Fruit fly (Drosophila melanogaster) Kc167 (cell line): ENCODE measurements around the gene CG46318.

Experiments
- Myc ChIP-seq: fragments of >200 bp; optimal IDR thresholded peaks from 2 replicates; lab custom pipeline; 2017; ENCODE audit warnings: missing external identifiers
- Sin3A ChIP-seq: fragments of >200 bp; optimal IDR thresholded peaks from 2 replicates; lab custom pipeline; 2018; ENCODE audit warnings: missing external identifiers
- h ChIP-seq: fragments of >200 bp; optimal IDR thresholded peaks from 3 replicates; lab custom pipeline; 2018; ENCODE audit warnings: missing external identifiers
- insv ChIP-seq: fragments of >200 bp; optimal IDR thresholded peaks from 3 replicates; lab custom pipeline; 2018; ENCODE audit warnings: missing external identifiers
- psq ChIP-seq: fragments of >200 bp; optimal IDR thresholded peaks from 2 replicates; lab custom pipeline; 2017; ENCODE audit warnings: missing external identifiers
- ttk ChIP-seq: sonication (Bioruptor generic); optimal IDR thresholded peaks from 2 replicates; lab custom pipeline; 2017; ENCODE audit warnings: missing external identifiers

The CG46318 gene

DNA sequence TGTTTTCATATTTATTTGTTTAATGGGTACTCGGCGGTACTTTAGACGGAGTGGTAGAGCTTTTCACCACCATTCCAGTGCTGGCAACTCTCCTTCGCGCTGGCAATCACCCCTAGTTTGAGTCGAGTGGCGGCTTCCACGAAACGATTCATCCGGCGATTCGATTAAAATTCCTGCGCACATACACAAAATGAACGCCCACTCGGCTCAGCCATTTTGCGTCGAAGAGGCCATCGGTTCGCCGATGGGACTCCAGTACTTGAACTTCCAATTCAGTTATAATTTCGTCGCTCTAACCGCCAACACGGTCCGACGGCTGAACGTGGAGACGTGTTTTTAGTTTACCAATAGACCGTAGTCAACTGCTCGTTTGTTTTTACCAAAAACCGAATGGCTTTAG, at the start of gene CG46318, which contains the start of gene ChT:
TSS of gene CG46318 (plus strand) at position 273 of the 400 bp plus-strand sequence.
TSS of gene ChT (plus strand) at position 273 of the 400 bp plus-strand sequence.
- TF ChIP-seq Sin3A (lab: Kevin White, UChicago): no peak
- TF ChIP-seq Myc (lab: Kevin White, UChicago): no peak
- no peak for TF ChIP-seq insv (lab: Kevin White, UChicago)
- TF ChIP-seq ttk: no peak
- TF ChIP-seq h (lab: Kevin White, UChicago): no peak
- no peak for TF ChIP-seq psq (lab: Kevin White, UChicago)

DNA sequence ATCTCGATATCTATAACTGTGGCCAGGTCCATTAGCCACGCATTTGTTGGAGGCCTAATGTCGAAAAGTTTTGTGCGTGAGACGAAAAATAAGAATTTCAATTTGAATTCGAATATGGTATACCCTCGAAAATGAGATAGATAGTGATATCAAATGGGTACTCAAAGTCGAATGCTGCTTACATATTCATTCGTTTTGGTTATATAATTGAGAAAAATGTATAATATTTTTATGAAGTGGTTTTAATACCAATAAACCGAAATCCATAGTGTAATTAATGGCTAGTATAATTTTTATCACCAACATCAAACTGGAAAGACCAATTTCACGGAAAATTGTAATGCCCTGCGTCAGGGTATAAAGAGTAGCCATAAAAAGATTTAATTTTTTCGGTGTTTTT, 47.3 kb upstream of the CG46318 start:
- TF ChIP-seq Sin3A (lab: Kevin White, UChicago): no peak
- no peak for TF ChIP-seq Myc (lab: Kevin White, UChicago)

DNA sequence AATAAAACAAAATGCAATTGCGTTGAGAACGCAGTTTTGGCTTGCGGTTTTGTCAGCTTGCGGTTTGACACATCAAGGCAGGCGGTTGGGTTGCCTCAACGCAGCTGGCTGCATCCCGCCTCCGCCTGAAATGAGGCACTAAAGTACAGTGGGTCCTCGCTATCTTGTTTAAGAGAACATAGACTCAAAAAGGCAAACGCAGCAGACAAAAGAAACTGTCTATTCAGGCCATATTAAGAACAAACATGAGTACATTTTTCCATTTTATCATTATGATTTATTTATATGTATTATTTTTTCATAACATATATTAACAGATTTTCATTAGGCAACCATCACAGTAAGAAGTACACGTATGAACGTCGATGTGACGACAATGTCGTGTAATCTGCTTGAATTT, 40.7 kb upstream of the CG46318 start:
- no peak for TF ChIP-seq h (lab: Kevin White, UChicago)
- no peak for TF ChIP-seq psq (lab: Kevin White, UChicago)
- no peak for TF ChIP-seq Myc (lab: Kevin White, UChicago)
- no peak for TF ChIP-seq Sin3A (lab: Kevin White, UChicago)
- no peak for TF ChIP-seq ttk
- TF ChIP-seq insv (lab: Kevin White, UChicago): no peak

DNA sequence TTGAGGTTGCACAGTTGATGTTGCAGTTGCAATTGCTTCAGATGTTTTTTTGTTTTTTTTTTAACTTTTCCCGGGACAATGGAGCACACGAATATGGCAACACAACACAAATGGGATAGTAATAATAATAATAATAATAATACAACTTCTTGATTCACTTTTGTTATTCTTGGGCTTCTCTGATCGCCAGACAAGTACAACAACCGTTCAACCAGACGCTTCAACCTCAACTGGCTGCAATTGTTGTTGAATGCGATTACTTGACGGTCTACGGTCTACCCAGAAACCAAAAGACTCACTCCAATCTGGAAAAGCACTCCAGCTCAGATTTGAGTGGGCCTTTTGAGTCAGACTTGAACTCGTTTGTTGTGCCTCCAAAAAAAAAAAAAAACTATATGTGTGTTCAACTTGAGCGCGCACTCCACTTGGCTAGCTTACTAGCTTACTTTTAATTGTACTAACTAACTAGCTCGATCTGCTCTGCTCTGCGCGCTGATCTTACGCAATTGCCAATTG, 39.1 kb upstream of the CG46318 start, which contains the start of gene CG14301:
TSS of gene CG14301 (minus strand) at position 216 of the 516 bp plus-strand sequence.
- no peak for TF ChIP-seq ttk
- TF ChIP-seq Sin3A (lab: Kevin White, UChicago): no peak
- TF ChIP-seq insv (lab: Kevin White, UChicago): no peak
- no peak for TF ChIP-seq h (lab: Kevin White, UChicago)
- TF ChIP-seq psq (lab: Kevin White, UChicago): no peak
- no peak for TF ChIP-seq Myc (lab: Kevin White, UChicago)

DNA sequence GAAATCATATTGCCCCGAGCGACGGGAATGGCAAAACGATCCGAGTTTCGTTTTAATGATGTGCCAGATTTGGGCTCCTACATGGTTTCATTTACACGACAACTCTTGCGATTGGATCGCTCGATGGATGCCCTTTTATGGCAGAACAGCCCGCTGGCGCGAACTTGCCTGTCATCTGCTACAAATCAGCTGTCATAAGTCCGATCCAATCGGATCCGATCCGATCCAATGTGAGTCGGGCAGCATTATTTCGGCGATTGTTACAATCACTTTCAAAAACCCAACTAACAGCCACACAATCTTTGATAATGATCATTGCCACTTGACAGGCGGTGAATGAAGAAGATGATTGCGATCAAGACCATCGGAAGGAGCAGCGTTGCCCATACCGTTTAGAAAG, 36.8 kb upstream of the CG46318 start:
- TF ChIP-seq Sin3A (lab: Kevin White, UChicago) (no peak), Myc (lab: Kevin White, UChicago) (no peak), psq (lab: Kevin White, UChicago) (no peak), ttk (no peak), insv (lab: Kevin White, UChicago) (no peak), h (lab: Kevin White, UChicago) (no peak)

DNA sequence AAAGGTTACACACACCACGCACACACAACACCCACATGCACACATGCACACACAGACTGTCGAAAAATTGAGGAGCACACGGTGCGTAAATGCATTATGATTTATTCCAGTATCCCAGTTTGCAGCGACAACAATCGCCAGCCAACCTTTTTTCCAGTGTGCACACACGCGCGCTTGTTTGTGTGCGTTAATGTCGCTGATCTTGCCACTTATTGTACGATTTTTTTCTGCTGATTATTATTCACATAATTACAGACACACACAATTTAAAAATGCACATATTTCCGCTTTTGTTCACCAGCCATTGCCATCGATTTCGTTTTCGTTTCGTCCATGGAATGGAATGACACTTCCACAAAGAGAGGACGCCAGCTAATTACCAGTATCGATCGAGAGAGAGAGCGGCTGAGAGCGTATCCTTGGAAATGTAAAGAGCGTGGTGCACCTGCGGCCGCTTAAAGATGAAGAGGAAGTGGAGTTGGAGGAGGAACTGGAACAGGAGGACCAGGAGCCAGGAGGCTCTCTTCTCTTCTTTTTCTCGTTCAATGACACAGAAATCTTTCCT, 21.9 kb upstream of the CG46318 start:
- TF ChIP-seq Myc (lab: Kevin White, UChicago) (no peak), insv (lab: Kevin White, UChicago) (no peak), psq (lab: Kevin White, UChicago) (no peak), Sin3A (lab: Kevin White, UChicago) (no peak), ttk (no peak), h (lab: Kevin White, UChicago) (no peak)

DNA sequence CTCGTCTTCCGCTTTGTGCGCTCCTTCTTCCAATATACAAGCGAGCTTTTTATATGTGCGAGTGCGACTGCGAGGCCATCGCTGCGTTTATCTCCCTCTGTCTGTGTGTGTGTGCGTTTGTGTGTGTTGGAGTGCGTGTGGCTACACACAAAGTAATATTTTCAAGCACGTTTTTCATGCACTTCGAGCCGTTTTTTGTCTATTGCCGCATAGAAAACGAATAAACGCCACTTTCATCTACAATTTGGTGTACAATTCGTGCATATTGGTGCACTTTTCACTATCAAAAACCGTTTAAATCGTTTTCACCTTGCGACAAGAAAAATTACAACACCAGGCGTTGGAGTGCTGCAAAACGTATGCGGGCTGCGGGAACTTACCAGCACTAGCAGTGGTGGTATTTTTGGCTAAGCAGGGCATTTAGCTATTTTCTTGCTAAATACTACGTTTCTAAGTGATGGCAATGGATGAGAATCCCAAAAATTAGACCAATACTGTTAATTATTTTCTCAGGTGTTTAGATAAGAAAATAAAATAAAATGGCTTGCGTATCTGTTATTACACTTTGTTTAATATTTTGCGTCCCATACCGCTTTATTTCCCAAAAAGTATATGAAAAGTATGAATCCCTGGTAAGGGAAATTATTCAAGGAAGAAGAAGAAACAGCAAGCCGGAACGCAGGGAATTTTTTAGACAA, 21.3 kb upstream of the CG46318 start, which contains the start of the genes CG31224 and CstF64:
TSS of gene CG31224 (minus strand) at position 365 of the 698 bp plus-strand sequence.
TSS of gene CstF64 (plus strand) at position 674 of the 698 bp plus-strand sequence.
- TF ChIP-seq insv (lab: Kevin White, UChicago) (no peak), h (lab: Kevin White, UChicago) (no peak), psq (lab: Kevin White, UChicago) (no peak), Myc (lab: Kevin White, UChicago) (no peak), ttk (no peak), Sin3A (lab: Kevin White, UChicago) (no peak)

DNA sequence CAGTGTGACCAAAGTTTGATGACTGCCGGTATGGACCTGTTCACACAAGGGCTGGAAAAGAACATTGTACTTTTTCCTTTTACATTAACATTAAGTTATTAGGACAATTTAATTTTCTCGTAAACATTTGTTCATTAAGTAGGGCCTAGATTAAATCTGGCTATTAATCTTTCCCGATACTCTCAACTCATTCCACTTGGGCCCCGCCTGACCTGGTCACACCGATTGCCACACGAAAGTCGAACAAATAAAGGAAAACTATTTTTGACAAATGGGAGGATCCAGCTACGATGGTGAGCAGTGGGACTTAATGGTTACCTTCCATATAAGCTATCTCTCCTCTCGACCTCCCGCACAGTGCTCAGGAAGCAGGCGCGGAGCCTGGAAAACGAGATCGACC, 16.9 kb upstream of the CG46318 start, which contains the start of the genes Cpsf73 and Gos28:
TSS of gene Cpsf73 (minus strand) at position 28 of the 400 bp plus-strand sequence.
TSS of gene Gos28 (plus strand) at position 214 of the 400 bp plus-strand sequence.
- TF ChIP-seq ttk (no peak), Myc (lab: Kevin White, UChicago) (no peak), Sin3A (lab: Kevin White, UChicago) (no peak), insv (lab: Kevin White, UChicago) (no peak), h (lab: Kevin White, UChicago) (no peak), psq (lab: Kevin White, UChicago) (no peak)

DNA sequence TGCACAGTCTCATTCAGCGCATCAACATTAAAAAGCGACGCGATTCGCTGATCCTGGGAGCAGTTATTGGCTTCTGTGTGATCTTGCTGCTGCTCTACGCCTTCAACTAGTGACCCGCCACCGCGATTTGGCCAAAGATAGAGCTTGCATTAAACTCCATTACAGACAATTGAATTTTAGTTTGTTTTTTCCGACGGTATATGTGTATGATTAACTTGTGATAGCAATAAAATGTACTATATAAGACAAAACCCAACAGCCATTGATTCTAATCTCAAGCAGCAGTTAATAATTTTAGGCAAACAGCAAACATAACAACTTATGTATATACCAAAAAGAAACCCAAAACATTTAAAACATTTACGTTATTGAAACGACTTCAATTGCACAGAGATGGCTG, 15.3 kb upstream of the CG46318 start, which contains the start of gene CG31231:
TSS of gene CG31231 (plus strand) at position 301 of the 400 bp plus-strand sequence.
- TF ChIP-seq insv (lab: Kevin White, UChicago) (no peak), psq (lab: Kevin White, UChicago) (no peak), Myc (lab: Kevin White, UChicago) (no peak), ttk (no peak), Sin3A (lab: Kevin White, UChicago) (no peak)

DNA sequence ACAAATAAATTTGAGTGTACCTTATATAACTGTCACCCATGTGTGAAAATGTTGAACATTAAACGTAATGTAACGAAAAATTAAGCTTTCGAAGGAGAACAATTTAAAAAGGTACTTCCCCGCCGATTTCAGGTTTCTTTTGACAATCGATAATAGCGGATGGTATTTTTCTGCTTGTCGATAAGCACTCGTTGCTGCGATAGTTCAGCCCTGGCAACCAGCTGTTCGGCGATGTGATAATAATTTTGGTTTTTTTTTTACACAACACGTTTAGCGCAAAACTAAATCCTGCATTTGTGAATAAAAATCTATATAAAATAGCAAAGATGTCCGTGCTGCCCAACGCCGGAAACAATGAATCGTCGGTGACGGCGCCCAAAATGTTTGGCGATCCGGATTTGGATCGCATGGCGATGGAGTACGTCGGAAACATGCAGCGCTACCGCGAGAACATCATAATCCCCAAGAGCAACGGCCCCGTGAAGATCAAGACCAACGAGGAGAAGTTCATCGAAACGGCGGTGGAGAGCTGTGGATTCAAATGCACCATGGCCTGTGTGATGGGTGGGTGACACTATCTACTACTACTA, 12.7 kb upstream of the CG46318 start, which contains the start of gene CG31229:
TSS of gene CG31229 (plus strand) at position 194 of the 590 bp plus-strand sequence.
- TF ChIP-seq insv (lab: Kevin White, UChicago) (no peak), psq (lab: Kevin White, UChicago) (no peak), ttk (no peak), h (lab: Kevin White, UChicago) (no peak), Sin3A (lab: Kevin White, UChicago) (no peak), Myc (lab: Kevin White, UChicago) (no peak)

DNA sequence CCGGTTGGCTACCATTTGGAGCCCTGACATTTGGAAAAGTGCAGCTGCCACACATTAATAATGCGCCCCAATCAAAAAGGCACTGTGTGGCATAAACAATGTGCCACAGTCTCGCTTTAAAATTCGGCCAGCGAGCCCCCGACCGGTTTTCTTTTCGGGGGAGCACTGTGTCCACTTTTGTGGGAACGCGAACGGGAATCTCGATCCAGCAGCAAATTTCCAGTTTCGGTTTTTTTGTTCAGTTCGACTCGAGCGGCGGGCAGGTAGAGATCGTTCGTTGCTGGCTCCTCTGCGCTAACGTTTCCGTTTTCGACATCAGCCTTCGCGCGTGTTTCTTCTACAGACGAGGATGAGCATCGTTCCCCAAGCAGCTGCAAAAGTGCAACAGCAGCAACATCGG, 11.3 kb upstream of the CG46318 start, which contains the start of gene CG7702:
TSS of gene CG7702 (plus strand) at position 239 of the 400 bp plus-strand sequence.
- no peak for TF ChIP-seq ttk
- TF ChIP-seq psq (lab: Kevin White, UChicago): no peak
- TF ChIP-seq Myc (lab: Kevin White, UChicago): no peak
- no peak for TF ChIP-seq insv (lab: Kevin White, UChicago)
- no peak for TF ChIP-seq Sin3A (lab: Kevin White, UChicago)
- TF ChIP-seq h (lab: Kevin White, UChicago): no peak
